Worm (Caenorhabditis elegans) whole organism, L1 larva: Measurements from ENCODE around the gene F49C12.15.

Experiments
- F16B12.6 ChIP-seq: fragments of 150-350 bp; optimal IDR thresholded peaks from 2 replicates; lab custom pipeline; 2014; ENCODE audit warnings: missing biosample characterization, missing genetic modification characterization
- alr-1 ChIP-seq: fragments of 200-800 bp; sonication (Bioruptor generic); optimal IDR thresholded peaks from 2 replicates; lab custom pipeline; 2018; ENCODE audit warnings: borderline replicate concordance, mild to moderate bottlenecking, missing genetic modification characterization, missing compliant biosample characterization
- blmp-1 ChIP-seq: fragments of 150-350 bp; optimal IDR thresholded peaks from 2 replicates; lab custom pipeline; 2014; ENCODE audit warnings: missing biosample characterization, missing genetic modification characterization
- ceh-63 ChIP-seq: fragments of 200-800 bp; sonication (Bioruptor generic); optimal IDR thresholded peaks from 2 replicates; lab custom pipeline; 2018; ENCODE audit warnings: mild to moderate bottlenecking, missing genetic modification characterization, missing compliant biosample characterization
- ceh-82 ChIP-seq, 3 experiments: fragments of 150-350 bp in 1 of 3; sonication (generic microtip) in 2 of 3; optimal IDR thresholded peaks; 2 replicates each; lab custom pipeline; 2014 to 2017; ENCODE audit warnings: missing biosample characterization in 3 of 3, missing genetic modification characterization in 3 of 3
- ceh-88 ChIP-seq: fragments of 200-800 bp; sonication (Bioruptor generic); IDR thresholded peaks from 2 replicates; pipeline ENCODE4 v1.3.6; 2022; ENCODE audit warnings: missing genetic modification characterization, missing compliant biosample characterization
- dpl-1 ChIP-seq, 3 experiments: fragments of 150-350 bp in 2 of 3; sonication (generic microtip) in 1 of 3; optimal IDR thresholded peaks; 2 replicates each; lab custom pipeline; 2014 to 2017; ENCODE audit warnings: missing biosample characterization in 3 of 3, missing genetic modification characterization in 3 of 3, missing genetic modification reagents in 3 of 3
- efl-1 ChIP-seq, 4 experiments: fragments of 150-350 bp; optimal IDR thresholded peaks in 3 of 4; peaks in 1 of 4; 1 replicate in 1 of 4; 2 replicates in 3 of 4; lab custom pipeline; 2014; ENCODE audit warnings: missing biosample characterization in 2 of 4, missing genetic modification characterization in 2 of 4, missing genetic modification reagents in 2 of 4
- egl-13 ChIP-seq: sonication (generic microtip); optimal IDR thresholded peaks from 2 replicates; lab custom pipeline; 2016; ENCODE audit warnings: missing genotype, missing genetic modification reagents, missing genetic modification characterization, missing compliant biosample characterization
- fkh-4 ChIP-seq: sonication (generic microtip); optimal IDR thresholded peaks from 2 replicates; lab custom pipeline; 2016; ENCODE audit warnings: missing compliant biosample characterization, missing genetic modification characterization, borderline replicate concordance
- fos-1 ChIP-seq: fragments of 150-350 bp; optimal IDR thresholded peaks from 2 replicates; lab custom pipeline; 2014; ENCODE audit warnings: missing biosample characterization, missing genetic modification characterization
- hlh-17 ChIP-seq: fragments of 200-800 bp; sonication (Bioruptor generic); optimal IDR thresholded peaks from 2 replicates; lab custom pipeline; 2018; ENCODE audit warnings: missing genetic modification characterization, mild to moderate bottlenecking, missing compliant biosample characterization, moderate library complexity, borderline replicate concordance
- hpl-2 ChIP-seq: fragments of 150-350 bp; optimal IDR thresholded peaks from 2 replicates; lab custom pipeline; 2014; ENCODE audit warnings: missing biosample characterization, missing genetic modification reagents, missing genetic modification characterization
- irx-1 ChIP-seq: sonication (generic microtip); optimal IDR thresholded peaks from 2 replicates; lab custom pipeline; 2016; ENCODE audit warnings: missing genetic modification characterization, missing compliant biosample characterization
- lin-14 ChIP-seq: fragments of 200-800 bp; sonication (Bioruptor generic); optimal IDR thresholded peaks from 2 replicates; lab custom pipeline; 2018; ENCODE audit warnings: mild to moderate bottlenecking, missing genetic modification characterization, moderate library complexity, missing compliant biosample characterization
- lin-15B ChIP-seq: fragments of 150-350 bp; sonication (generic microtip); optimal IDR thresholded peaks from 3 replicates; lab custom pipeline; 2014; ENCODE audit warnings: missing biosample characterization, missing genetic modification characterization
- lin-35 ChIP-seq, 2 experiments: fragments of 150-350 bp; optimal IDR thresholded peaks; 2 replicates each; lab custom pipeline; 2014; ENCODE audit warnings: missing biosample characterization in 2 of 2, missing genetic modification characterization in 2 of 2, missing genetic modification reagents in 2 of 2
- lir-3 ChIP-seq: sonication (generic microtip); optimal IDR thresholded peaks from 2 replicates; lab custom pipeline; 2016; ENCODE audit warnings: mild to moderate bottlenecking, missing genetic modification characterization, moderate library complexity, missing compliant biosample characterization; ENCODE audit not compliant: poor library complexity
- lsy-2 ChIP-seq, 2 experiments: fragments of 150-350 bp; optimal IDR thresholded peaks; 2 replicates each; lab custom pipeline; 2014; ENCODE audit warnings: missing biosample characterization in 2 of 2, missing genetic modification characterization in 2 of 2
- mab-9 ChIP-seq: fragments of 200-800 bp; sonication (Bioruptor generic); IDR thresholded peaks from 2 replicates; pipeline ENCODE4 v1.3.6; 2022; ENCODE audit warnings: missing genetic modification reagents, missing genetic modification characterization, missing compliant biosample characterization
- mdl-1 ChIP-seq, 2 experiments: fragments of 150-350 bp; optimal IDR thresholded peaks; 2 replicates each; lab custom pipeline; 2014 to 2017; ENCODE audit warnings: missing biosample characterization in 2 of 2, missing genetic modification characterization in 2 of 2, inconsistent platforms in 1 of 2
- mep-1 ChIP-seq: fragments of 150-350 bp; optimal IDR thresholded peaks from 2 replicates; lab custom pipeline; 2014; ENCODE audit warnings: missing biosample characterization, missing genetic modification characterization
- nhr-20 ChIP-seq: sonication (generic microtip); optimal IDR thresholded peaks from 2 replicates; lab custom pipeline; 2016; ENCODE audit warnings: mild to moderate bottlenecking, missing genetic modification characterization, missing compliant biosample characterization
- nhr-237 ChIP-seq: fragments of 150-350 bp; optimal IDR thresholded peaks from 2 replicates; lab custom pipeline; 2014; ENCODE audit warnings: missing biosample characterization, missing genetic modification characterization
- nhr-28 ChIP-seq: fragments of 150-350 bp; optimal IDR thresholded peaks from 2 replicates; lab custom pipeline; 2014; ENCODE audit warnings: missing biosample characterization, missing genetic modification characterization
- nhr-47 ChIP-seq: sonication (generic microtip); optimal IDR thresholded peaks from 2 replicates; lab custom pipeline; 2016; ENCODE audit warnings: mild to moderate bottlenecking, missing genetic modification characterization, moderate library complexity, missing compliant biosample characterization
- nhr-71 ChIP-seq: sonication (generic microtip); optimal IDR thresholded peaks from 2 replicates; lab custom pipeline; 2016; ENCODE audit warnings: mild to moderate bottlenecking, missing genetic modification characterization, moderate library complexity, missing compliant biosample characterization
- nhr-90 ChIP-seq: sonication (generic microtip); optimal IDR thresholded peaks from 2 replicates; lab custom pipeline; 2016; ENCODE audit warnings: mild to moderate bottlenecking, missing genetic modification characterization, missing compliant biosample characterization; ENCODE audit not compliant: poor library complexity
- pag-3 ChIP-seq: sonication (generic microtip); optimal IDR thresholded peaks from 2 replicates; lab custom pipeline; 2017; ENCODE audit warnings: missing genetic modification characterization, mild to moderate bottlenecking, missing compliant biosample characterization, antibody characterized with exemption, borderline replicate concordance; ENCODE audit not compliant: insufficient read depth
- rnt-1 ChIP-seq: sonication (generic microtip); optimal IDR thresholded peaks from 2 replicates; lab custom pipeline; 2016; ENCODE audit warnings: mild to moderate bottlenecking, missing genetic modification characterization, moderate library complexity, missing compliant biosample characterization
- snu-23 ChIP-seq: sonication (generic microtip); optimal IDR thresholded peaks from 2 replicates; lab custom pipeline; 2016; ENCODE audit warnings: missing genetic modification characterization, missing compliant biosample characterization
- sptf-1 ChIP-seq: fragments of 150-350 bp; optimal IDR thresholded peaks from 2 replicates; lab custom pipeline; 2014; ENCODE audit warnings: missing biosample characterization, missing genetic modification characterization
- tlp-1 ChIP-seq: fragments of 150-350 bp; optimal IDR thresholded peaks from 2 replicates; lab custom pipeline; 2014; ENCODE audit warnings: missing biosample characterization, missing genetic modification characterization
- xbp-1 ChIP-seq: sonication (generic microtip); optimal IDR thresholded peaks from 2 replicates; lab custom pipeline; 2016; ENCODE audit warnings: missing genetic modification characterization, missing compliant biosample characterization
- zag-1 ChIP-seq: fragments of 150-350 bp; optimal IDR thresholded peaks from 2 replicates; lab custom pipeline; 2014; ENCODE audit warnings: missing biosample characterization, missing genetic modification characterization

Gene F49C12.15

ce11 chrIV:9339205-9339604 is 14.9 kb downstream of the F49C12.15 start, which contains the start of gene T20D3.6:
T20D3.6 (minus strand) TSS chrIV:9339305.
- TF ChIP-seq tlp-1 (tag; lab: Kevin White, UChicago) (no peak), snu-23 (GFP tag; lab: Kevin White, UChicago) (no peak)
- TF ChIP-seq, all 84 proteins: peak for 0

ce11 chrIV:9341591-9341990 is 17.3 kb downstream of the F49C12.15 start, which contains the start of gene vps-26:
vps-26 (minus strand) TSS chrIV:9341790.
- TF ChIP-seq sptf-1 (tag; lab: Kevin White, UChicago) (no peak), nhr-90 (no peak), irx-1 (peak; percentile 13), mep-1 (tag; lab: Kevin White, UChicago) (peak; percentile 37), fos-1 (tag; lab: Kevin White, UChicago) (no peak), lsy-2 (tag; optimal IDR thresholded peaks at IDR 0.05; lab: Kevin White, UChicago) (peak; percentile 32 to 55), pag-3 (tag; lab: Kevin White, UChicago) (no peak), mdl-1 (tag; optimal IDR thresholded peaks at IDR 0.05; lab: Kevin White, UChicago) (peak in 1 of 2 experiments; percentile 7), lir-3 (tag; lab: Kevin White, UChicago) (no peak), ceh-63 (GFP tag; lab: Kevin White, UChicago) (no peak), egl-13 (no peak), nhr-47 (tag; lab: Kevin White, UChicago) (peak; percentile 2), alr-1 (tag; lab: Kevin White, UChicago) (no peak), fkh-4 (tag; lab: Kevin White, UChicago) (no peak), hlh-17 (GFP tag; lab: Kevin White, UChicago) (no peak), mab-9 (no peak), nhr-28 (no peak), snu-23 (GFP tag; lab: Kevin White, UChicago) (peak; percentile 33), dpl-1 (GFP tag; optimal IDR thresholded peaks at IDR 0.05; lab: Kevin White, UChicago) (peak; percentile 1 to 46 (median 13)), xbp-1 (tag; lab: Kevin White, UChicago) (peak; percentile 22), zag-1 (tag; lab: Kevin White, UChicago) (no peak), lin-35 (GFP tag; optimal IDR thresholded peaks at IDR 0.05; lab: Kevin White, UChicago) (peak; percentile 20 to 39), blmp-1 (tag; lab: Kevin White, UChicago) (peak; percentile 9), nhr-71 (peak; percentile 37), rnt-1 (peak; percentile 7), lin-14 (GFP tag; lab: Kevin White, UChicago) (peak; percentile 39), F16B12.6 (peak; percentile 3), ceh-82 (tag; optimal IDR thresholded peaks at IDR 0.05; lab: Kevin White, UChicago) (no peak), ceh-88 (GFP tag; lab: Robert Waterston, UW) (no peak), efl-1 (optimal IDR thresholded peaks at IDR 0.05; lab: Kevin White, UChicago) (peak; percentile 35 to 43), efl-1 (GFP tag; optimal IDR thresholded peaks at IDR 0.05 in 1 of 2; lab: Kevin White, UChicago) (peak in 1 of 2 experiments; percentile 38), nhr-20 (tag; lab: Kevin White, UChicago) (peak; percentile 8), lin-15B (tag; lab: Kevin White, UChicago) (no peak)

DNA sequence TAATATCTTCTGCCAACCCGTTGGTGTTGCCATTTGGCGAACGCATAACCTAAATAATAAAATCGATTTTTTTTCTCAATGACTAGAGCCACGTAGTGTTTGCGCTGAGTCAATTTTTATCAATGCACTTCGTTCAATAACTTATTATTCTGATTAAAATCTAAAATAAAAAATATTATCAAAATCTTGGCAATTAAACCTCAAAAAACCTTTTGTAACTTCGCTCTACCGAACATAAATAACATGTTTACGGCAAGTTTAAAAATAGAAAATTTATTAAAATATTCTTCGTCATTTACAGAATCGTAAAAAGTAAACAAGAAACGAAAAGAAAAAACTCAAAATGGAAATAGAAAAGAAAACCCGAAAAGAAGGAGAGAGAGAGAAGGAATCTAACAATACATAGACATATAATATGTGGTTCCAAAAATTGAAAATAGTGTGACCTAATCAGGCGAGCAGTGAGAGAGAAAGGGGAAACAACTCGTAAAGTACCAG is 18.9 kb downstream of the F49C12.15 start, which contains the start of gene pigc-1:
Gene pigc-1, minus strand, starts transcription at position 51 of the 498 bp plus-strand sequence.
- TF ChIP-seq nhr-47 (tag; lab: Kevin White, UChicago) (no peak), rnt-1 (no peak), hpl-2 (GFP tag; lab: Kevin White, UChicago) (no peak), efl-1 (optimal IDR thresholded peaks at IDR 0.05; lab: Kevin White, UChicago) (no peak), efl-1 (GFP tag; optimal IDR thresholded peaks at IDR 0.05 in 1 of 2; lab: Kevin White, UChicago) (peak in 1 of 2 experiments; percentile 16), sptf-1 (tag; lab: Kevin White, UChicago) (no peak), nhr-237 (no peak)
